Fruit fly (Drosophila melanogaster) whole organism, embryonic: ENCODE results near the gene CG6527.
A peak's percentile ranks its signal among the peaks of the same experiment; 100 is the strongest.

Source experiments
- Ada2b ChIP-seq: fragments of 200-800 bp; sonication (Bioruptor generic); IDR thresholded peaks from 2 replicates; pipeline ENCODE4 v1.3.6; 2022; ENCODE audit warnings: missing biosample characterization, missing genetic modification characterization
- Atf3 ChIP-seq: fragments of 200-800 bp; sonication (Bioruptor generic); optimal IDR thresholded peaks from 3 replicates; lab custom pipeline; 2016; ENCODE audit warnings: missing biosample characterization, missing genetic modification characterization
- CG10321 ChIP-seq: fragments of 200-800 bp; sonication (Bioruptor generic); IDR thresholded peaks from 2 replicates; pipeline ENCODE4 v1.3.6; 2022; ENCODE audit warnings: missing biosample characterization, missing genetic modification characterization
- CG11504 ChIP-seq: fragments of 200-800 bp; sonication (Bioruptor generic); optimal IDR thresholded peaks from 3 replicates; lab custom pipeline; 2019; ENCODE audit warnings: missing biosample characterization, mild to moderate bottlenecking, missing genetic modification characterization, moderate library complexity
- CG12236 ChIP-seq: fragments of 200-800 bp; sonication (Bioruptor generic); optimal IDR thresholded peaks from 2 replicates; lab custom pipeline; 2016; ENCODE audit warnings: missing biosample characterization, missing genetic modification characterization
- CG15479 ChIP-seq: fragments of 200-800 bp; sonication (Bioruptor generic); optimal IDR thresholded peaks from 3 replicates; lab custom pipeline; 2019; ENCODE audit warnings: missing biosample characterization, mild to moderate bottlenecking, missing genetic modification characterization, moderate library complexity
- CG17612 ChIP-seq: fragments of 200-800 bp; sonication (Bioruptor generic); IDR thresholded peaks from 2 replicates; pipeline ENCODE4 v1.3.6; 2022; ENCODE audit warnings: missing biosample characterization, missing genetic modification characterization
- CG1792 ChIP-seq: fragments of 200-800 bp; sonication (Bioruptor generic); optimal IDR thresholded peaks from 2 replicates; lab custom pipeline; 2016; ENCODE audit warnings: missing biosample characterization, missing genetic modification characterization
- CG18476 ChIP-seq: fragments of 200-800 bp; sonication (Bioruptor generic); optimal IDR thresholded peaks from 2 replicates; lab custom pipeline; 2016; ENCODE audit warnings: missing biosample characterization, mild to moderate bottlenecking, missing genetic modification characterization
- CG18599 ChIP-seq: fragments of 200-800 bp; sonication (Bioruptor generic); optimal IDR thresholded peaks from 3 replicates; lab custom pipeline; 2017; ENCODE audit warnings: missing biosample characterization, missing genetic modification characterization, mild to moderate bottlenecking, moderate library complexity, missing genetic modification reagents
- CG4617 ChIP-seq: fragments of 200-800 bp; sonication (Bioruptor generic); optimal IDR thresholded peaks from 3 replicates; lab custom pipeline; 2016; ENCODE audit warnings: missing biosample characterization, missing genetic modification characterization, borderline replicate concordance
- CG4820 ChIP-seq: fragments of 200-800 bp; sonication (Bioruptor generic); optimal IDR thresholded peaks from 3 replicates; lab custom pipeline; 2016; ENCODE audit warnings: missing biosample characterization, missing genetic modification characterization
- CG5180 ChIP-seq: fragments of 200-800 bp; sonication (Bioruptor generic); optimal IDR thresholded peaks from 3 replicates; lab custom pipeline; 2017; ENCODE audit warnings: missing biosample characterization, missing genetic modification characterization, mild to moderate bottlenecking, moderate library complexity, missing genetic modification reagents
- CG6854 ChIP-seq: fragments of 200-800 bp; sonication (Bioruptor generic); optimal IDR thresholded peaks from 3 replicates; lab custom pipeline; 2017; ENCODE audit warnings: missing biosample characterization, mild to moderate bottlenecking, missing genetic modification characterization
- CG7745 ChIP-seq: fragments of 200-800 bp; sonication (Bioruptor generic); optimal IDR thresholded peaks from 2 replicates; lab custom pipeline; 2018; ENCODE audit warnings: missing biosample characterization, mild to moderate bottlenecking, missing genetic modification characterization, moderate library complexity
- CG8281 ChIP-seq: fragments of 200-800 bp; sonication (Bioruptor generic); optimal IDR thresholded peaks from 2 replicates; lab custom pipeline; 2018; ENCODE audit warnings: missing biosample characterization, mild to moderate bottlenecking, missing genetic modification characterization, moderate library complexity
- CG8359 ChIP-seq: fragments of 200-800 bp; sonication (Bioruptor generic); optimal IDR thresholded peaks from 2 replicates; lab custom pipeline; 2017; ENCODE audit warnings: missing biosample characterization, mild to moderate bottlenecking, missing genetic modification characterization, borderline replicate concordance
- CG9817 ChIP-seq: fragments of 200-800 bp; sonication (Bioruptor generic); optimal IDR thresholded peaks from 2 replicates; lab custom pipeline; 2018; ENCODE audit warnings: missing biosample characterization, mild to moderate bottlenecking, missing genetic modification characterization, moderate library complexity
- D ChIP-seq, 2 experiments: fragments of 200-800 bp in 1 of 2; fragments of >200 bp in 1 of 2; sonication (Bioruptor generic) in 1 of 2; optimal IDR thresholded peaks; 2 replicates in 1 of 2; 3 replicates in 1 of 2; lab custom pipeline; 2017; ENCODE audit warnings: mild to moderate bottlenecking in 1 of 2, missing biosample characterization in 1 of 2, missing genetic modification characterization in 1 of 2, missing genetic modification reagents in 1 of 2
- Dip2 ChIP-seq: fragments of 200-800 bp; sonication (Bioruptor generic); IDR thresholded peaks from 2 replicates; pipeline ENCODE4 v1.3.6; 2022; ENCODE audit warnings: missing biosample characterization, missing genetic modification characterization
- Ets65A ChIP-seq: fragments of 200-800 bp; sonication (Bioruptor generic); peaks from one replicate; lab custom pipeline; 2016; ENCODE audit warnings: missing biosample characterization, missing genetic modification characterization
- GATAe ChIP-seq: fragments of 200-800 bp; sonication (Bioruptor generic); conservative IDR thresholded peaks from 2 replicates; pipeline ENCODE4 v1.3.6; 2022; ENCODE audit warnings: missing biosample characterization, missing genetic modification characterization
- HLH54F ChIP-seq: fragments of 200-800 bp; sonication (Bioruptor generic); optimal IDR thresholded peaks from 3 replicates; lab custom pipeline; 2016; ENCODE audit warnings: missing biosample characterization, missing genetic modification characterization
- Hmx ChIP-seq: fragments of 200-800 bp; sonication (Bioruptor generic); optimal IDR thresholded peaks from 2 replicates; lab custom pipeline; 2016; ENCODE audit warnings: missing biosample characterization, missing genetic modification characterization
- Lpt ChIP-seq: fragments of >200 bp; optimal IDR thresholded peaks from 2 replicates; lab custom pipeline; 2018; ENCODE audit warnings: missing biosample characterization, missing genetic modification characterization
- Mes4 ChIP-seq: fragments of 200-800 bp; sonication (Bioruptor generic); optimal IDR thresholded peaks from 2 replicates; lab custom pipeline; 2016; ENCODE audit warnings: missing biosample characterization, missing genetic modification characterization
- Optix ChIP-seq: fragments of 200-800 bp; sonication (Bioruptor generic); IDR thresholded peaks from 3 replicates; pipeline ENCODE4 v1.3.6; 2022; ENCODE audit warnings: missing biosample characterization, missing genetic modification characterization
- Poxn ChIP-seq: fragments of 200-800 bp; sonication (Bioruptor generic); IDR thresholded peaks from 2 replicates; pipeline ENCODE4 v1.3.6; 2022; ENCODE audit warnings: missing biosample characterization, missing genetic modification characterization
- TFAM ChIP-seq: fragments of 200-800 bp; sonication (Bioruptor generic); optimal IDR thresholded peaks from 2 replicates; lab custom pipeline; 2017; ENCODE audit warnings: missing biosample characterization, missing genetic modification characterization, inconsistent platforms
- bowl ChIP-seq: fragments of 200-800 bp; sonication (Bioruptor generic); IDR thresholded peaks from 2 replicates; pipeline ENCODE4 v1.3.6; 2022; ENCODE audit warnings: missing biosample characterization, missing genetic modification characterization
- corto ChIP-seq: fragments of 200-800 bp; sonication (Bioruptor generic); optimal IDR thresholded peaks from 2 replicates; lab custom pipeline; 2016; ENCODE audit warnings: missing biosample characterization, mild to moderate bottlenecking, missing genetic modification characterization, moderate library complexity
- crc ChIP-seq: fragments of 200-800 bp; sonication (Bioruptor generic); optimal IDR thresholded peaks from 2 replicates; lab custom pipeline; 2016; ENCODE audit warnings: missing biosample characterization, missing genetic modification characterization
- da ChIP-seq: fragments of 200-800 bp; sonication (Bioruptor generic); optimal IDR thresholded peaks from 2 replicates; lab custom pipeline; 2016; ENCODE audit warnings: missing biosample characterization, missing genetic modification characterization
- dimm ChIP-seq: fragments of 200-800 bp; sonication (Bioruptor generic); IDR thresholded peaks from 2 replicates; pipeline ENCODE4 v1.3.6; 2022; ENCODE audit warnings: missing biosample characterization, missing genetic modification characterization
- dm ChIP-seq: fragments of 200-800 bp; sonication (Bioruptor generic); optimal IDR thresholded peaks from 3 replicates; lab custom pipeline; 2016; ENCODE audit warnings: missing biosample characterization, missing genetic modification characterization
- ewg ChIP-seq: fragments of 200-800 bp; sonication (Bioruptor generic); optimal IDR thresholded peaks from 3 replicates; lab custom pipeline; 2017; ENCODE audit warnings: mild to moderate bottlenecking, missing biosample characterization, missing genetic modification reagents, missing genetic modification characterization
- fd3F ChIP-seq: fragments of 200-800 bp; sonication (Bioruptor generic); optimal IDR thresholded peaks from 2 replicates; lab custom pipeline; 2018; ENCODE audit warnings: missing biosample characterization, mild to moderate bottlenecking, missing genetic modification characterization, moderate library complexity
- fd64A ChIP-seq: fragments of 200-800 bp; sonication (Bioruptor generic); optimal IDR thresholded peaks from 3 replicates; lab custom pipeline; 2018; ENCODE audit warnings: missing biosample characterization, mild to moderate bottlenecking, missing genetic modification characterization
- fd96Cb ChIP-seq: fragments of 200-800 bp; sonication (Bioruptor generic); optimal IDR thresholded peaks from 2 replicates; lab custom pipeline; 2018; ENCODE audit warnings: missing biosample characterization, mild to moderate bottlenecking, missing genetic modification characterization, moderate library complexity
- gsb ChIP-seq: fragments of 200-800 bp; sonication (Bioruptor generic); IDR thresholded peaks from 2 replicates; pipeline ENCODE4 v1.3.6; 2022; ENCODE audit warnings: missing biosample characterization, missing genetic modification characterization
- ken ChIP-seq: fragments of 200-800 bp; sonication (Bioruptor generic); IDR thresholded peaks from 3 replicates; pipeline ENCODE4 v1.3.6; 2022; ENCODE audit warnings: missing biosample characterization, missing genetic modification characterization
- maf-S ChIP-seq: fragments of 200-800 bp; sonication (Bioruptor generic); optimal IDR thresholded peaks from 2 replicates; lab custom pipeline; 2016; ENCODE audit warnings: missing biosample characterization, missing genetic modification characterization
- mam ChIP-seq: fragments of 200-800 bp; sonication (Bioruptor generic); optimal IDR thresholded peaks from 3 replicates; lab custom pipeline; 2016; ENCODE audit warnings: missing biosample characterization, missing genetic modification characterization
- mirr ChIP-seq: fragments of 200-800 bp; sonication (Bioruptor generic); optimal IDR thresholded peaks from 3 replicates; lab custom pipeline; 2018; ENCODE audit warnings: missing biosample characterization, mild to moderate bottlenecking, missing genetic modification characterization
- pfk ChIP-seq: fragments of 200-800 bp; sonication (Bioruptor generic); optimal IDR thresholded peaks from 2 replicates; lab custom pipeline; 2018; ENCODE audit warnings: missing biosample characterization, mild to moderate bottlenecking, missing genetic modification characterization, moderate library complexity
- sisA ChIP-seq: fragments of 200-800 bp; sonication (Bioruptor generic); IDR thresholded peaks from 2 replicates; pipeline ENCODE4 v1.3.6; 2022; ENCODE audit warnings: missing biosample characterization, missing genetic modification characterization
- sna ChIP-seq: fragments of 200-800 bp; sonication (Bioruptor generic); IDR thresholded peaks from 2 replicates; pipeline ENCODE4 v1.3.6; 2022; ENCODE audit warnings: missing biosample characterization, missing genetic modification characterization; ENCODE audit not compliant: partially characterized antibody
- unc-4 ChIP-seq: fragments of 200-800 bp; sonication (Bioruptor generic); IDR thresholded peaks from 2 replicates; pipeline ENCODE4 v1.3.6; 2022; ENCODE audit warnings: missing biosample characterization, missing genetic modification characterization; ENCODE audit not compliant: partially characterized antibody
- unpg ChIP-seq: fragments of 200-800 bp; sonication (Bioruptor generic); optimal IDR thresholded peaks from 3 replicates; lab custom pipeline; 2018; ENCODE audit warnings: missing biosample characterization, mild to moderate bottlenecking, missing genetic modification characterization, moderate library complexity
- usp ChIP-seq: fragments of >200 bp; optimal IDR thresholded peaks from 2 replicates; lab custom pipeline; 2017; ENCODE audit warnings: missing biosample characterization, missing genetic modification characterization

Gene CG6527

dm6 chr3L:10554489-10554888 is 4.4 kb downstream of the CG6527 start:
- no peak for TF ChIP-seq D (optimal IDR thresholded peaks at IDR 0.05; lab: Kevin White, UChicago)
- peak; percentile 92 for TF ChIP-seq D (GFP tag; optimal IDR thresholded peaks at IDR 0.05; lab: Kevin White, UChicago)
- peak; percentile 56 for TF ChIP-seq da
- peak; percentile 81 for TF ChIP-seq Ada2b
- no peak for TF ChIP-seq Hmx (GFP tag; lab: Kevin White, UChicago)
- no peak for TF ChIP-seq usp (GFP tag; lab: Kevin White, UChicago)
- TF ChIP-seq Lpt (GFP tag; lab: Kevin White, UChicago): no peak
- peak; percentile 62 for TF ChIP-seq TFAM (GFP tag; lab: Kevin White, UChicago)
- no peak for TF ChIP-seq CG17612 (GFP tag; lab: Robert Waterston, UW)
- peak; percentile 49 for TF ChIP-seq HLH54F (GFP tag; lab: Kevin White, UChicago)
- peak; percentile 43; the same call in 1 of the 2 replicates for TF ChIP-seq gsb (GFP tag; lab: Robert Waterston, UW)
- TF ChIP-seq CG7745: peak; percentile 21
- TF ChIP-seq CG12236: peak; percentile 8
- no peak for TF ChIP-seq Poxn (GFP tag; lab: Robert Waterston, UW)
- peak; percentile 89 for TF ChIP-seq unpg (GFP tag; lab: Kevin White, UChicago)
- no peak for TF ChIP-seq dimm (GFP tag; lab: Robert Waterston, UW)
- TF ChIP-seq CG8281 (tag; lab: Kevin White, UChicago): peak; percentile 51
- TF ChIP-seq GATAe (GFP tag; lab: Robert Waterston, UW): 0 out of 2 replicates have a peak, but pooled peaks have one; percentile 20
- peak; percentile 62 for TF ChIP-seq CG1792
- TF ChIP-seq mirr (GFP tag; lab: Kevin White, UChicago): no peak
- TF ChIP-seq fd96Cb: peak; percentile 93
- TF ChIP-seq sisA: peak; percentile 83
- TF ChIP-seq CG5180: peak; percentile 71
- peak; percentile 85 for TF ChIP-seq fd64A (GFP tag; lab: Kevin White, UChicago)
- peak; percentile 88 for TF ChIP-seq CG11504
- no peak for TF ChIP-seq corto
- peak; percentile 49 for TF ChIP-seq maf-S (GFP tag; lab: Kevin White, UChicago)
- TF ChIP-seq CG4820: peak; percentile 89
- TF ChIP-seq ewg (GFP tag; lab: Kevin White, UChicago): peak; percentile 73
- TF ChIP-seq CG4617 (GFP tag; lab: Kevin White, UChicago): peak; percentile 20
- TF ChIP-seq CG8359 (GFP tag; lab: Kevin White, UChicago): peak; percentile 78
- peak; percentile 59 for TF ChIP-seq CG6854 (GFP tag; lab: Kevin White, UChicago)
- peak; percentile 79 for TF ChIP-seq ken (GFP tag; lab: Robert Waterston, UW)
- no peak for TF ChIP-seq sna (GFP tag; lab: Robert Waterston, UW)
- TF ChIP-seq CG15479 (GFP tag; lab: Kevin White, UChicago): no peak
- TF ChIP-seq CG18599: peak; percentile 91
- peak; percentile 49 for TF ChIP-seq mam (GFP tag; lab: Kevin White, UChicago)
- no peak for TF ChIP-seq Dip2 (GFP tag; lab: Robert Waterston, UW)
- TF ChIP-seq Mes4 (GFP tag; lab: Kevin White, UChicago): peak; percentile 66
- TF ChIP-seq CG9817 (tag; lab: Kevin White, UChicago): peak; percentile 40
- TF ChIP-seq crc (GFP tag; lab: Kevin White, UChicago): peak; percentile 37
- peak; percentile 23 for TF ChIP-seq fd3F (GFP tag; lab: Kevin White, UChicago)
- peak; percentile 75 for TF ChIP-seq CG18476 (GFP tag; lab: Kevin White, UChicago)
- TF ChIP-seq pfk (GFP tag; lab: Kevin White, UChicago): no peak
- peak; percentile 47 for TF ChIP-seq dm (GFP tag; lab: Kevin White, UChicago)
- TF ChIP-seq Optix (GFP tag; lab: Robert Waterston, UW): peak; percentile 71; the same call in 2 of the 3 replicates
- peak; percentile 42; the same call in 1 of the 2 replicates for TF ChIP-seq CG10321 (GFP tag; lab: Robert Waterston, UW)
- TF ChIP-seq Ets65A: peak; percentile 96
- peak; percentile 43 for TF ChIP-seq Atf3 (GFP tag; lab: Kevin White, UChicago)
- TF ChIP-seq bowl (GFP tag; lab: Robert Waterston, UW): no peak
- TF ChIP-seq unc-4 (GFP tag; lab: Robert Waterston, UW): no peak
